Worm (Caenorhabditis elegans) whole organism, L2 larva: ENCODE results near the gene C25E10.16.

ENCODE experiments used
- C34F6.9 ChIP-seq: fragments of 150-350 bp; optimal IDR thresholded peaks from 2 replicates; lab custom pipeline; 2014; ENCODE audit warnings: missing biosample characterization, missing genetic modification characterization
- F13H6.1 ChIP-seq: sonication (generic microtip); optimal IDR thresholded peaks from 2 replicates; lab custom pipeline; 2016; ENCODE audit warnings: missing genetic modification characterization, missing compliant biosample characterization
- Y55F3AM.14 ChIP-seq: fragments of 200-800 bp; sonication (Bioruptor generic); optimal IDR thresholded peaks from 2 replicates; lab custom pipeline; 2018; ENCODE audit warnings: mild to moderate bottlenecking, missing genetic modification characterization, missing compliant biosample characterization
- ZK546.5 ChIP-seq: sonication (generic microtip); optimal IDR thresholded peaks from 2 replicates; lab custom pipeline; 2017; ENCODE audit warnings: missing biosample characterization, missing genetic modification characterization
- alr-1 ChIP-seq: fragments of 150-350 bp; optimal IDR thresholded peaks from 2 replicates; lab custom pipeline; 2014; ENCODE audit warnings: missing biosample characterization, missing genetic modification characterization
- ama-1 ChIP-seq: fragments of 150-350 bp; optimal IDR thresholded peaks from 2 replicates; lab custom pipeline; 2018; ENCODE audit warnings: inconsistent platforms
- blmp-1 ChIP-seq: sonication (generic microtip); optimal IDR thresholded peaks from 2 replicates; lab custom pipeline; 2017; ENCODE audit warnings: missing genetic modification characterization, mild to moderate bottlenecking, missing compliant biosample characterization, antibody characterized with exemption, moderate library complexity; ENCODE audit not compliant: insufficient read depth
- ceh-16 ChIP-seq: fragments of 150-350 bp; optimal IDR thresholded peaks from 2 replicates; lab custom pipeline; 2014; ENCODE audit warnings: missing biosample characterization, missing genetic modification characterization
- ceh-82 ChIP-seq: fragments of 150-350 bp; optimal IDR thresholded peaks from 2 replicates; lab custom pipeline; 2014; ENCODE audit warnings: missing biosample characterization, missing genetic modification characterization
- crh-2 ChIP-seq: sonication (generic microtip); optimal IDR thresholded peaks from 2 replicates; lab custom pipeline; 2017; ENCODE audit warnings: missing biosample characterization, missing genetic modification characterization
- dmd-4 ChIP-seq: sonication (generic microtip); optimal IDR thresholded peaks from 2 replicates; lab custom pipeline; 2017; ENCODE audit warnings: missing biosample characterization, missing genetic modification characterization
- elt-1 ChIP-seq: fragments of 150-350 bp; optimal IDR thresholded peaks from 2 replicates; lab custom pipeline; 2014; ENCODE audit warnings: missing biosample characterization, missing genetic modification characterization
- elt-3 ChIP-seq: sonication (generic microtip); optimal IDR thresholded peaks from 2 replicates; lab custom pipeline; 2017; ENCODE audit warnings: missing biosample characterization, missing genetic modification characterization
- fos-1 ChIP-seq: fragments of 150-350 bp; optimal IDR thresholded peaks from 2 replicates; lab custom pipeline; 2014; ENCODE audit warnings: missing biosample characterization, missing genetic modification characterization
- gmeb-1 ChIP-seq: fragments of 150-350 bp; optimal IDR thresholded peaks from 2 replicates; lab custom pipeline; 2014; ENCODE audit warnings: missing biosample characterization, missing genetic modification characterization
- lin-11 ChIP-seq: fragments of 150-350 bp; sonication (generic microtip); optimal IDR thresholded peaks from 2 replicates; lab custom pipeline; 2014; ENCODE audit warnings: missing biosample characterization, missing genetic modification characterization, inconsistent platforms, mixed read lengths
- lin-39 ChIP-seq: fragments of 150-350 bp; optimal IDR thresholded peaks from 2 replicates; lab custom pipeline; 2014; ENCODE audit warnings: missing biosample characterization, missing genetic modification reagents, missing genetic modification characterization
- lsy-2 ChIP-seq, 2 experiments: fragments of 150-350 bp in 1 of 2; sonication (generic microtip) in 1 of 2; optimal IDR thresholded peaks; 2 replicates each; lab custom pipeline; 2014 to 2017; ENCODE audit warnings: missing biosample characterization in 2 of 2, missing genetic modification characterization in 2 of 2
- mab-5 ChIP-seq: fragments of 150-350 bp; optimal IDR thresholded peaks from 2 replicates; lab custom pipeline; 2014; ENCODE audit warnings: missing biosample characterization, missing genetic modification characterization
- mbf-1 ChIP-seq: sonication (generic microtip); optimal IDR thresholded peaks from 2 replicates; lab custom pipeline; 2017; ENCODE audit warnings: missing biosample characterization, missing genetic modification characterization
- mdl-1 ChIP-seq, 2 experiments: fragments of 150-350 bp in 1 of 2; sonication (generic microtip) in 1 of 2; optimal IDR thresholded peaks; 2 replicates each; lab custom pipeline; 2017; ENCODE audit warnings: missing biosample characterization in 2 of 2, missing genetic modification characterization in 2 of 2
- nhr-10 ChIP-seq: sonication (generic microtip); optimal IDR thresholded peaks from 2 replicates; lab custom pipeline; 2017; ENCODE audit warnings: missing biosample characterization, missing genetic modification characterization
- nhr-12 ChIP-seq: fragments of 150-350 bp; optimal IDR thresholded peaks from 2 replicates; lab custom pipeline; 2014; ENCODE audit warnings: missing biosample characterization, missing genetic modification characterization
- nhr-129 ChIP-seq: fragments of 150-350 bp; optimal IDR thresholded peaks from 2 replicates; lab custom pipeline; 2014; ENCODE audit warnings: missing biosample characterization, missing genetic modification characterization
- nhr-21 ChIP-seq: fragments of 150-350 bp; optimal IDR thresholded peaks from 2 replicates; lab custom pipeline; 2014; ENCODE audit warnings: missing biosample characterization, missing genetic modification characterization
- nhr-23 ChIP-seq: fragments of 150-350 bp; optimal IDR thresholded peaks from 2 replicates; lab custom pipeline; 2014; ENCODE audit warnings: missing biosample characterization, missing genetic modification reagents, missing genetic modification characterization
- nhr-237 ChIP-seq: fragments of 150-350 bp; optimal IDR thresholded peaks from 2 replicates; lab custom pipeline; 2014; ENCODE audit warnings: missing biosample characterization, missing genetic modification characterization
- nhr-6 ChIP-seq: fragments of 150-350 bp; optimal IDR thresholded peaks from 2 replicates; lab custom pipeline; 2014; ENCODE audit warnings: missing biosample characterization, missing genetic modification characterization
- sem-4 ChIP-seq: fragments of 150-350 bp; optimal IDR thresholded peaks from 2 replicates; lab custom pipeline; 2014; ENCODE audit warnings: missing biosample characterization, missing genetic modification reagents, missing genetic modification characterization
- sma-3 ChIP-seq: sonication (generic microtip); optimal IDR thresholded peaks from 2 replicates; lab custom pipeline; 2016; ENCODE audit warnings: missing genetic modification reagents, missing genetic modification characterization, missing compliant biosample characterization
- sma-9 ChIP-seq, 2 experiments: fragments of 150-350 bp in 1 of 2; sonication (generic microtip) in 1 of 2; optimal IDR thresholded peaks; 2 replicates each; lab custom pipeline; 2014 to 2016; ENCODE audit warnings: missing genetic modification characterization in 2 of 2, mild to moderate bottlenecking in 1 of 2, missing biosample characterization in 1 of 2, missing compliant biosample characterization in 1 of 2, missing genetic modification reagents in 1 of 2, moderate library complexity in 1 of 2
- snpc-4 ChIP-seq: fragments of 150-350 bp; optimal IDR thresholded peaks from 2 replicates; lab custom pipeline; 2014; ENCODE audit warnings: missing biosample characterization, missing genetic modification characterization
- unc-62 ChIP-seq: fragments of 150-350 bp; optimal IDR thresholded peaks from 2 replicates; lab custom pipeline; 2014; ENCODE audit warnings: missing biosample characterization, missing genetic modification reagents, missing genetic modification characterization
- zag-1 ChIP-seq: fragments of 150-350 bp; optimal IDR thresholded peaks from 2 replicates; lab custom pipeline; 2014; ENCODE audit warnings: missing biosample characterization, missing genetic modification characterization
- ztf-4 ChIP-seq: fragments of 150-350 bp; optimal IDR thresholded peaks from 2 replicates; lab custom pipeline; 2014; ENCODE audit warnings: missing biosample characterization, missing genetic modification characterization

C25E10.16 gene

DNA sequence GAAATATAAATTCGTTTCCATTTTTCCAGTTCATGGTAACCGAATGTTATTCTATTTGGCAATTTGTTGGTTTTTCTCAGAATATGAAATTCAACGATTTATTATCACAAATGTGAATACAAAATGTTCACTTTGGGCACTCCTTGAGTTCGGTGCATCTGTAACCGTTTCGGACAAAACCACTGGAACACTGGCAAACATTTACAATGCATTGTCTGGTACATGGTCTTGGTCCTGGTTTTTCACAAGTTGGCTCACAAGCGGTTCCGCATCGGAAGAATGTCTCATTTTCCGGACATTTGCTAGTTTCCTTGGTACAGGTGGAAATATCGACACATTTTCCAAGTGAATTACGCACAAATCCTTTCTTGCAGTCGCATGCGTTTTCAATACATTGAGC is 6.1 kb downstream of the C25E10.16 start:
- no peak for TF ChIP-seq dmd-4 (tag; lab: Kevin White, UChicago)
- no peak for TF ChIP-seq fos-1 (tag; lab: Kevin White, UChicago)
- TF ChIP-seq mdl-1 (tag; optimal IDR thresholded peaks at IDR 0.05; lab: Kevin White, UChicago), result no peak
- TF ChIP-seq F13H6.1 (tag; lab: Kevin White, UChicago), result no peak
- no peak for TF ChIP-seq ceh-16 (tag; lab: Kevin White, UChicago)
- no peak for TF ChIP-seq lsy-2 (tag; optimal IDR thresholded peaks at IDR 0.05; lab: Kevin White, UChicago)
- no peak for TF ChIP-seq C34F6.9 (tag; lab: Kevin White, UChicago)
- TF ChIP-seq mbf-1 (tag; lab: Kevin White, UChicago), result no peak
- no peak for TF ChIP-seq ZK546.5 (tag; lab: Kevin White, UChicago)
- no peak for TF ChIP-seq nhr-237 (tag; lab: Kevin White, UChicago)
- no peak for TF ChIP-seq sma-9 (GFP tag; optimal IDR thresholded peaks at IDR 0.05; lab: Kevin White, UChicago)
- no peak for TF ChIP-seq sma-9 (tag; optimal IDR thresholded peaks at IDR 0.05; lab: Kevin White, UChicago)
- no peak for TF ChIP-seq ztf-4 (tag; lab: Kevin White, UChicago)
- TF ChIP-seq elt-3 (tag; lab: Kevin White, UChicago), result no peak

- TF ChIP-seq nhr-10 (tag; lab: Kevin White, UChicago) (no peak), sma-3 (GFP tag; lab: Kevin White, UChicago) (no peak), sem-4 (tag; lab: Kevin White, UChicago) (no peak), ceh-82 (tag; lab: Kevin White, UChicago) (no peak), elt-3 (tag; lab: Kevin White, UChicago) (no peak), crh-2 (tag; lab: Kevin White, UChicago) (no peak), nhr-23 (tag; lab: Kevin White, UChicago) (no peak), nhr-129 (tag; lab: Kevin White, UChicago) (no peak), gmeb-1 (tag; lab: Kevin White, UChicago) (no peak), nhr-6 (no peak), lin-39 (no peak), blmp-1 (no peak), ceh-16 (tag; lab: Kevin White, UChicago) (no peak), sma-9 (GFP tag; optimal IDR thresholded peaks at IDR 0.05; lab: Kevin White, UChicago) (no peak), sma-9 (tag; optimal IDR thresholded peaks at IDR 0.05; lab: Kevin White, UChicago) (no peak), Y55F3AM.14 (GFP tag; lab: Kevin White, UChicago) (no peak), elt-1 (tag; lab: Kevin White, UChicago) (no peak), nhr-237 (tag; lab: Kevin White, UChicago) (no peak)
- TF ChIP-seq, all 48 proteins: peak for 0
Observed at ce11 chrV:9051100-9051499, 8.3 kb downstream of the C25E10.16 start, which contains the start of gene C25E10.7. Gene C25E10.7, minus strand, starts transcription at chrV:9051200.

DNA sequence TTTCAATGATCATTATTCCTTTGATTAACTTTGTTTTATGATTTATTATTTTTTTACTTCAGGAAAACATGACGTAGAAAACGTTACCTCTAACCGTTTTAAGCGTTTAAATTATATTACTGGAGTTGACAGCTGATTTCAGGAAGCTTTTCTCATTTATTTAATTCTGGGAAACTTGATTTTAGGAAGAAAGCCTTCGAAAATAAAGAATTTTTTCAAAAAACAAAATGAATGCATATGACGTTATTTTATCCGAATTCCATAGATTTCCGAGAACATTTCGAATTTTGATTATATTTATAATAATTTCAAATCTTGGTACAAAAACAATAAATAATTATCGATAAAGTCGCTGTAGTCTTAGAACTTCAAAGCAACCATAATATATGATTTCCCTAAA is 10.1 kb downstream of the C25E10.16 start:
- no peak for TF ChIP-seq snpc-4 (tag; lab: Kevin White, UChicago)
- TF ChIP-seq zag-1, result no peak
- TF ChIP-seq, all 48 proteins: peak for 0

ce11 chrV:9047555-9048049 is 11.8 kb downstream of the C25E10.16 start, which contains the start of gene C25E10.17:
Gene C25E10.17, minus strand, starts transcription at chrV:9047605.
- TF ChIP-seq nhr-21 (tag; lab: Kevin White, UChicago) (peak; percentile 26), ZK546.5 (tag; lab: Kevin White, UChicago) (no peak), lin-11 (tag; lab: Kevin White, UChicago) (no peak), snpc-4 (tag; lab: Kevin White, UChicago) (no peak)

- TF ChIP-seq nhr-12 (tag; lab: Kevin White, UChicago), result no peak
- TF ChIP-seq alr-1 (tag; lab: Kevin White, UChicago), result no peak
- no peak for TF ChIP-seq mdl-1 (tag; optimal IDR thresholded peaks at IDR 0.05; lab: Kevin White, UChicago)
- no peak for TF ChIP-seq lin-39
- TF ChIP-seq F13H6.1 (tag; lab: Kevin White, UChicago), result no peak
- no peak for TF ChIP-seq blmp-1
- TF ChIP-seq elt-3 (tag; lab: Kevin White, UChicago), result no peak
- no peak for TF ChIP-seq sem-4 (tag; lab: Kevin White, UChicago)
- TF ChIP-seq fos-1 (tag; lab: Kevin White, UChicago), result no peak
- TF ChIP-seq mbf-1 (tag; lab: Kevin White, UChicago), result no peak
- no peak for TF ChIP-seq nhr-23 (tag; lab: Kevin White, UChicago)
- no peak for TF ChIP-seq ama-1 (lab: Kevin White, UChicago)
- no peak for TF ChIP-seq mab-5
- no peak for TF ChIP-seq unc-62 (GFP tag; lab: Kevin White, UChicago)
- TF ChIP-seq nhr-10 (tag; lab: Kevin White, UChicago), result no peak
- TF ChIP-seq, all 48 proteins: peak for 0
Observed at ce11 chrV:9044871-9045270, 14.5 kb downstream of the C25E10.16 start, which contains the start of gene nhr-30. Gene nhr-30, plus strand, starts transcription at chrV:9045171.
